Worm (Caenorhabditis elegans) whole organism, L4 larva: ENCODE results near the gene blos-8.

Experiments
- arid-1 ChIP-seq: fragments of 200-800 bp; sonication (Bioruptor generic); conservative IDR thresholded peaks from 2 replicates; pipeline ENCODE4 v1.3.6; 2022; ENCODE audit warnings: missing genetic modification reagents, missing genetic modification characterization, missing compliant biosample characterization
- ces-1 ChIP-seq: fragments of 150-350 bp; sonication (generic microtip); optimal IDR thresholded peaks from 4 replicates; lab custom pipeline; 2014; ENCODE audit warnings: missing biosample characterization, missing genetic modification reagents, missing genetic modification characterization
- daf-12 ChIP-seq: fragments of 150-350 bp; optimal IDR thresholded peaks from 2 replicates; lab custom pipeline; 2014; ENCODE audit warnings: missing biosample characterization, missing genetic modification reagents, missing genetic modification characterization
- dmd-9 ChIP-seq: fragments of 200-800 bp; sonication (Bioruptor generic); IDR thresholded peaks from 2 replicates; pipeline ENCODE4 v1.3.6; 2022; ENCODE audit warnings: missing genetic modification reagents, missing genetic modification characterization, missing compliant biosample characterization
- duxl-1 ChIP-seq: sonication (generic microtip); optimal IDR thresholded peaks from 2 replicates; lab custom pipeline; 2016; ENCODE audit warnings: mild to moderate bottlenecking, missing genetic modification characterization, moderate library complexity, missing compliant biosample characterization; ENCODE audit not compliant: poor library complexity
- lim-7 ChIP-seq: fragments of 200-800 bp; sonication (Bioruptor generic); IDR thresholded peaks from 2 replicates; pipeline ENCODE4 v1.3.6; 2022; ENCODE audit warnings: missing genetic modification characterization, missing compliant biosample characterization
- lin-1 ChIP-seq: fragments of 200-800 bp; sonication (Bioruptor generic); IDR thresholded peaks from 2 replicates; pipeline ENCODE4 v1.3.6; 2022; ENCODE audit warnings: missing genetic modification reagents, missing genetic modification characterization, missing compliant biosample characterization
- mdt-29 ChIP-seq: fragments of 200-800 bp; sonication (Bioruptor generic); IDR thresholded peaks from 2 replicates; pipeline ENCODE4 v1.3.6; 2022; ENCODE audit warnings: missing genetic modification reagents, missing genetic modification characterization, missing compliant biosample characterization
- skn-1 ChIP-seq: fragments of 150-350 bp; optimal IDR thresholded peaks from 2 replicates; lab custom pipeline; 2014; ENCODE audit warnings: missing biosample characterization, missing genetic modification characterization
- unc-62 ChIP-seq, 3 experiments: fragments of 150-350 bp in 1 of 3; sonication (generic microtip); optimal IDR thresholded peaks in 2 of 3; peaks in 1 of 3; 1 replicate in 1 of 3; 2 replicates in 2 of 3; lab custom pipeline; 2014 to 2017; ENCODE audit warnings: missing biosample characterization in 3 of 3, missing genetic modification characterization in 3 of 3, missing genetic modification reagents in 3 of 3, missing genotype in 1 of 3
- zfp-2 ChIP-seq: sonication (generic microtip); optimal IDR thresholded peaks from 2 replicates; lab custom pipeline; 2016; ENCODE audit warnings: mild to moderate bottlenecking, missing genetic modification characterization, missing compliant biosample characterization

DNA sequence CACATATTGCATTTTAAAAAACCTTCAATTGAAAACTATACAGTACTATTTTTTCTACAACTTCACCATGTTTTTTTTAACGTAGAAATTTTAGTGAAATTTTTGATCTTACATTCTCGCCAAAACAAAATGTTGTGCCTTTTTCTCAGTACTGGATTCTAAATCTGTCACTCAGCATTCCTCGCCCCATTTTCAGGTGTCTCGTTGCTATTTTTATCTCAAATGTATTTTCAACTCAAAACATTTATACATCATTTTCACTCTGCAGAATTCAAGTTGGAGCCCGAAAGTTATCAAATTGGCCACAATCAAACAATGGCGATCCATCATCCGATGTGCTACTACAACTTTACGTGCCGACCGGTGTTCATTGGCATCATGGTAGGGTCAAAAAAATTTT lies 35.0 kb upstream of the blos-8 start, which contains the start of gene sprr-1:
- TF ChIP-seq daf-12 (no peak), unc-62 (GFP tag; optimal IDR thresholded peaks at IDR 0.05 in 1 of 2; lab: Kevin White, UChicago) (peak in 1 of 2 experiments; percentile 95), unc-62 (tag; optimal IDR thresholded peaks at IDR 0.05; lab: Kevin White, UChicago) (no peak), dmd-9 (GFP tag; lab: Robert Waterston, UW) (no peak), zfp-2 (tag; lab: Kevin White, UChicago) (no peak), arid-1 (GFP tag; lab: Robert Waterston, UW) (no peak), duxl-1 (tag; lab: Kevin White, UChicago) (no peak), lim-7 (GFP tag; lab: Robert Waterston, UW) (no peak), skn-1 (tag; lab: Kevin White, UChicago) (no peak), ces-1 (no peak), mdt-29 (GFP tag; lab: Robert Waterston, UW) (no peak), lin-1 (no peak)
